Worm (Caenorhabditis elegans): ENCODE results near the gene C08B6.2.

- TF ChIP-seq aptf-3 (GFP tag; IDR thresholded peaks at IDR 0.05) (no peak), unc-130 (GFP tag; optimal IDR thresholded peaks at IDR 0.05) (no peak), F37B4.10 (GFP tag; IDR thresholded peaks at IDR 0.05) (no peak), nfya-2 (GFP tag; IDR thresholded peaks at IDR 0.05) (no peak), tbx-9 (tag; optimal IDR thresholded peaks at IDR 0.05; ENCODE audit: borderline replicate concordance) (no peak), ekl-4 (GFP tag; IDR thresholded peaks at IDR 0.05) (no peak), B0336.3 (GFP tag; IDR thresholded peaks at IDR 0.05) (no peak)
Observed at ce11 chrV:10096932-10097331, 8.6 kb upstream of the C08B6.2 start.

All from whole organism, young adult.